Fruit fly (Drosophila melanogaster) whole organism: Measurements from ENCODE around the gene CG17672.

ENCODE experiments used
- CG8478 ChIP-seq: fragments of >200 bp; optimal IDR thresholded peaks from 2 replicates; lab custom pipeline; 2018; ENCODE audit warnings: inconsistent platforms
- Dll ChIP-seq: fragments of >200 bp; optimal IDR thresholded peaks from 2 replicates; lab custom pipeline; 2017
- EcR ChIP-seq, 2 experiments: fragments of >200 bp; optimal IDR thresholded peaks; 2 replicates each; lab custom pipeline; 2017; ENCODE audit warnings: missing biosample characterization in 2 of 2, missing genetic modification characterization in 2 of 2, missing genetic modification reagents in 2 of 2
- psq ChIP-seq: fragments of >200 bp; optimal IDR thresholded peaks from 2 replicates; lab custom pipeline; 2017
- usp ChIP-seq: fragments of >200 bp; optimal IDR thresholded peaks from 2 replicates; lab custom pipeline; 2017; ENCODE audit warnings: missing biosample characterization, missing genetic modification characterization, mixed read lengths

- TF ChIP-seq EcR (GFP tag; optimal IDR thresholded peaks at IDR 0.05; lab: Kevin White, UChicago) (no peak), CG8478 (lab: Kevin White, UChicago) (no peak), usp (GFP tag; lab: Kevin White, UChicago) (no peak), Dll (lab: Kevin White, UChicago) (no peak), psq (lab: Kevin White, UChicago) (no peak)
Observed at dm6 chr3L:13032915-13033282, 4.1 kb downstream of the CG17672 start.
